Worm (Caenorhabditis elegans) whole organism, early embryonic: Measurements from ENCODE around the gene tank-1.

ENCODE experiments used
- F13C5.2 ChIP-seq: sonication (generic microtip); optimal IDR thresholded peaks from 2 replicates; lab custom pipeline; 2017; ENCODE audit warnings: mild to moderate bottlenecking, missing genetic modification characterization, inconsistent platforms, missing compliant biosample characterization
- ama-1 ChIP-seq: fragments of 150-350 bp; optimal IDR thresholded peaks from 2 replicates; lab custom pipeline; 2014
- ets-7 ChIP-seq: sonication (generic microtip); optimal IDR thresholded peaks from 2 replicates; lab custom pipeline; 2016; ENCODE audit warnings: missing genotype, missing genetic modification characterization, missing compliant biosample characterization
- flt-1 ChIP-seq: fragments of 200-800 bp; sonication (Bioruptor generic); IDR thresholded peaks from 2 replicates; pipeline ENCODE4 v1.3.6; 2022; ENCODE audit warnings: missing genetic modification characterization, missing compliant biosample characterization
- hnd-1 ChIP-seq: sonication (generic microtip); optimal IDR thresholded peaks from 2 replicates; lab custom pipeline; 2016; ENCODE audit warnings: missing genetic modification characterization, missing compliant biosample characterization
- pes-1 ChIP-seq: fragments of 200-800 bp; sonication (Bioruptor generic); IDR thresholded peaks from 2 replicates; pipeline ENCODE4 v1.3.6; 2022; ENCODE audit warnings: missing genetic modification reagents, missing genetic modification characterization, missing compliant biosample characterization
- scrt-1 ChIP-seq: fragments of 200-800 bp; sonication (Bioruptor generic); IDR thresholded peaks from 2 replicates; pipeline ENCODE4 v1.3.6; 2022; ENCODE audit warnings: missing genetic modification characterization, missing compliant biosample characterization
- tbx-37 ChIP-seq: fragments of 200-800 bp; sonication (Bioruptor generic); conservative IDR thresholded peaks from 2 replicates; pipeline ENCODE4 v1.3.6; 2022; ENCODE audit warnings: missing genetic modification reagents, missing genetic modification characterization, missing compliant biosample characterization

DNA sequence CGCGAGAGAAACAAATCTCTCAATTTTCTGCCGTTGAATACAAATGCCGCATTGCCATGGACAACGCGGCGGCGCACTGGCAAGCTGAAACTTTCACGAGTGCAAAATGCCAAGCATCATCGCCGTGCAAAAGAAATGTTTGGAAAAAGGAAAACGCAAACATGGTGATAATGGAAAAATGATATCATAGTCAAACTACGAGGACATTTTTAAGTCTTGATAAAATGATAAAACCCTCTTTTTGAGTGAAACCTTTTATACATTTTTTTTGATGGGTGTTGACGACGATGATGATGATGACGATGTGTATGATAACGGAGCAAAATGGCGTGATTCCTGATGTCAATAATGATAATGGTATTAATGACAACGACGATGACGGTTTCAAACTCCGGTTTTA lies 1.8 kb upstream of the tank-1 start:
- no peak for TF ChIP-seq hnd-1 (tag; lab: Kevin White, UChicago)
- TF ChIP-seq ama-1 (lab: Kevin White, UChicago), result no peak
- no peak for TF ChIP-seq F13C5.2
- no peak for TF ChIP-seq flt-1 (GFP tag; lab: Robert Waterston, UW)
- no peak for TF ChIP-seq tbx-37
- TF ChIP-seq pes-1, result no peak
- TF ChIP-seq scrt-1 (GFP tag; lab: Robert Waterston, UW), result no peak
- no peak for TF ChIP-seq ets-7 (tag; lab: Kevin White, UChicago)
